Worm (Caenorhabditis elegans) whole organism, L2 larva: ENCODE measurements around the gene tkr-2.

Source experiments
- aly-2 ChIP-seq: fragments of 150-350 bp; optimal IDR thresholded peaks from 2 replicates; lab custom pipeline; 2014; ENCODE audit warnings: missing biosample characterization, missing genetic modification characterization
- dmd-4 ChIP-seq: sonication (generic microtip); optimal IDR thresholded peaks from 2 replicates; lab custom pipeline; 2017; ENCODE audit warnings: missing biosample characterization, missing genetic modification characterization
- egl-27 ChIP-seq: sonication (generic microtip); optimal IDR thresholded peaks from 3 replicates; lab custom pipeline; 2017; ENCODE audit warnings: missing biosample characterization, missing genetic modification reagents, missing genetic modification characterization
- fos-1 ChIP-seq: fragments of 150-350 bp; optimal IDR thresholded peaks from 2 replicates; lab custom pipeline; 2014; ENCODE audit warnings: missing biosample characterization, missing genetic modification characterization
- mdl-1 ChIP-seq, 2 experiments: fragments of 150-350 bp in 1 of 2; sonication (generic microtip) in 1 of 2; optimal IDR thresholded peaks; 2 replicates each; lab custom pipeline; 2017; ENCODE audit warnings: missing biosample characterization in 2 of 2, missing genetic modification characterization in 2 of 2
- nhr-6 ChIP-seq: fragments of 150-350 bp; optimal IDR thresholded peaks from 2 replicates; lab custom pipeline; 2014; ENCODE audit warnings: missing biosample characterization, missing genetic modification characterization
- zag-1 ChIP-seq: fragments of 150-350 bp; optimal IDR thresholded peaks from 2 replicates; lab custom pipeline; 2014; ENCODE audit warnings: missing biosample characterization, missing genetic modification characterization

- no peak for TF ChIP-seq mdl-1 (tag; optimal IDR thresholded peaks at IDR 0.05; lab: Kevin White, UChicago)
- TF ChIP-seq zag-1 = no peak
- no peak for TF ChIP-seq nhr-6 (tag; lab: Kevin White, UChicago)
- TF ChIP-seq fos-1 (tag; lab: Kevin White, UChicago) = peak; percentile 48
- TF ChIP-seq aly-2 (tag; lab: Kevin White, UChicago) = no peak
- TF ChIP-seq dmd-4 = no peak
- TF ChIP-seq egl-27 (tag; lab: Kevin White, UChicago) = no peak
Measured at ce11 chrIV:6185578-6185977, 16.3 kb upstream of the tkr-2 start, which contains the start of gene asp-9.
